Fruit fly (Drosophila melanogaster): ENCODE data around the gene CG11570.

DNA sequence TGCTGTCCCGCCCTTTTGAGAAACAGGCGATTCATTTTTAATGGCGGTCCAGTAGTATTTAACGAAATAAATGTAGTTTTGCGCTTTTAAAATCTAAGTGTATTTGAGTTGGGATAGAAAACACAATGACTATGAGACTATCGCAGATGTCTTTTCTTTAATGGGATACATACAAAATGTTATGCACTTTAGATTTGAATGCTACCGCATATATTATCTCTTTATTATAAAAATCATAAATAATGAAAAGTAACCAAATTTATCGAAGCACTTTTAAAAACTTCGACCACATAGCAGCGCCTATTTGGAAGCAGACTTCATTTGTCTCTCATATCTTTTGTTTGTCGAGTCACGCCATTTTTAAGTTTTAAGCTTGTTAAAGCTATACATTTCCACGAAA, 32.9 kb downstream of the CG11570 start, which contains the start of gene SdhAL:
- no peak for TF ChIP-seq Hr39 (GFP tag; optimal IDR thresholded peaks at IDR 0.05)
- TF ChIP-seq dac (GFP tag; optimal IDR thresholded peaks at IDR 0.05): no peak
- no peak for TF ChIP-seq Met (GFP tag; optimal IDR thresholded peaks at IDR 0.05)
- TF ChIP-seq CG1621 (tag; optimal IDR thresholded peaks at IDR 0.05): no peak
- TF ChIP-seq vri (GFP tag; optimal IDR thresholded peaks at IDR 0.05): no peak
